Fruit fly (Drosophila melanogaster) whole organism, embryonic: Measurements from ENCODE around the gene Fnta.

ENCODE experiments used
- B-H1 ChIP-seq: fragments of 200-800 bp; sonication (Bioruptor generic); IDR thresholded peaks from 3 replicates; pipeline ENCODE4 v1.3.6; 2022; ENCODE audit warnings: missing biosample characterization, missing genetic modification characterization
- CG10147 ChIP-seq: fragments of 200-800 bp; sonication (Bioruptor generic); optimal IDR thresholded peaks from 2 replicates; lab custom pipeline; 2019; ENCODE audit warnings: missing biosample characterization, mild to moderate bottlenecking, missing genetic modification characterization, moderate library complexity
- CG10274 ChIP-seq: fragments of 200-800 bp; sonication (Bioruptor generic); optimal IDR thresholded peaks from 3 replicates; lab custom pipeline; 2017; ENCODE audit warnings: missing biosample characterization, mild to moderate bottlenecking, missing genetic modification characterization
- CG12071 ChIP-seq: fragments of 200-800 bp; sonication (Bioruptor generic); optimal IDR thresholded peaks from 3 replicates; lab custom pipeline; 2018; ENCODE audit warnings: missing biosample characterization, mild to moderate bottlenecking, missing genetic modification characterization
- CG12391 ChIP-seq: fragments of 200-800 bp; sonication (Bioruptor generic); optimal IDR thresholded peaks from 3 replicates; lab custom pipeline; 2018; ENCODE audit warnings: missing biosample characterization, mild to moderate bottlenecking, missing genetic modification characterization, moderate library complexity
- CG17802 ChIP-seq: fragments of 200-800 bp; sonication (Bioruptor generic); optimal IDR thresholded peaks from 2 replicates; lab custom pipeline; 2018; ENCODE audit warnings: missing biosample characterization, mild to moderate bottlenecking, missing genetic modification characterization, moderate library complexity
- CG18262 ChIP-seq: fragments of 200-800 bp; optimal IDR thresholded peaks from 3 replicates; lab custom pipeline; 2019; ENCODE audit warnings: missing biosample characterization, mild to moderate bottlenecking, missing genetic modification characterization, moderate library complexity
- CG2712 ChIP-seq: fragments of 200-800 bp; optimal IDR thresholded peaks from 3 replicates; lab custom pipeline; 2019; ENCODE audit warnings: missing biosample characterization, mild to moderate bottlenecking, missing genetic modification characterization, moderate library complexity
- CG32772 ChIP-seq: fragments of 200-800 bp; sonication (Bioruptor generic); IDR thresholded peaks from 2 replicates; pipeline ENCODE4 v1.3.6; 2022; ENCODE audit warnings: missing biosample characterization, missing genetic modification characterization
- CG3847 ChIP-seq: fragments of 200-800 bp; sonication (Bioruptor generic); IDR thresholded peaks from 2 replicates; pipeline ENCODE4 v1.3.6; 2022; ENCODE audit warnings: missing biosample characterization, missing genetic modification characterization
- CG4404 ChIP-seq: fragments of 200-800 bp; sonication (Bioruptor generic); IDR thresholded peaks from 2 replicates; pipeline ENCODE4 v1.3.6; 2022; ENCODE audit warnings: missing biosample characterization, missing genetic modification characterization
- CG4707 ChIP-seq: fragments of 200-800 bp; sonication (Bioruptor generic); optimal IDR thresholded peaks from 2 replicates; lab custom pipeline; 2018; ENCODE audit warnings: missing biosample characterization, mild to moderate bottlenecking, missing genetic modification characterization, moderate library complexity
- CG5953 ChIP-seq: fragments of 200-800 bp; sonication (Bioruptor generic); IDR thresholded peaks from 2 replicates; pipeline ENCODE4 v1.3.6; 2022; ENCODE audit warnings: missing biosample characterization, missing genetic modification characterization
- CG6254 ChIP-seq: fragments of 200-800 bp; sonication (Bioruptor generic); optimal IDR thresholded peaks from 3 replicates; lab custom pipeline; 2017; ENCODE audit warnings: mild to moderate bottlenecking, missing biosample characterization, missing genetic modification reagents, missing genetic modification characterization
- CG6813 ChIP-seq: fragments of 200-800 bp; sonication (Bioruptor generic); optimal IDR thresholded peaks from 2 replicates; lab custom pipeline; 2017; ENCODE audit warnings: missing biosample characterization, missing genetic modification characterization, mild to moderate bottlenecking, moderate library complexity, missing genetic modification reagents
- CG7372 ChIP-seq: fragments of 200-800 bp; sonication (Bioruptor generic); IDR thresholded peaks from 2 replicates; pipeline ENCODE4 v1.3.6; 2022; ENCODE audit warnings: missing biosample characterization, missing genetic modification characterization
- CG7786 ChIP-seq: fragments of 200-800 bp; sonication (Bioruptor generic); optimal IDR thresholded peaks from 2 replicates; lab custom pipeline; 2016; ENCODE audit warnings: missing biosample characterization, missing genetic modification characterization
- CG8359 ChIP-seq: fragments of 200-800 bp; sonication (Bioruptor generic); optimal IDR thresholded peaks from 2 replicates; lab custom pipeline; 2017; ENCODE audit warnings: missing biosample characterization, mild to moderate bottlenecking, missing genetic modification characterization, borderline replicate concordance
- D ChIP-seq, 2 experiments: fragments of 200-800 bp in 1 of 2; fragments of >200 bp in 1 of 2; sonication (Bioruptor generic) in 1 of 2; optimal IDR thresholded peaks; 2 replicates in 1 of 2; 3 replicates in 1 of 2; lab custom pipeline; 2017; ENCODE audit warnings: mild to moderate bottlenecking in 1 of 2, missing biosample characterization in 1 of 2, missing genetic modification characterization in 1 of 2, missing genetic modification reagents in 1 of 2
- Dll ChIP-seq: fragments of 200-800 bp; sonication (Bioruptor generic); IDR thresholded peaks from 4 replicates; pipeline ENCODE4 v1.3.6; 2022; ENCODE audit warnings: missing biosample characterization, missing genetic modification characterization; ENCODE audit not compliant: partially characterized antibody
- ERR ChIP-seq: fragments of 200-800 bp; sonication (Bioruptor generic); optimal IDR thresholded peaks from 2 replicates; lab custom pipeline; 2016; ENCODE audit warnings: missing biosample characterization, missing genetic modification characterization
- Fer3 ChIP-seq: fragments of 200-800 bp; sonication (Bioruptor generic); optimal IDR thresholded peaks from 2 replicates; lab custom pipeline; 2018; ENCODE audit warnings: missing biosample characterization, mild to moderate bottlenecking, missing genetic modification characterization, moderate library complexity
- Gug ChIP-seq: fragments of 200-800 bp; sonication (Bioruptor generic); IDR thresholded peaks from 4 replicates; pipeline ENCODE4 v1.3.6; 2022; ENCODE audit warnings: missing biosample characterization, missing genetic modification characterization
- H2.0 ChIP-seq: fragments of 200-800 bp; sonication (Bioruptor generic); IDR thresholded peaks from 2 replicates; pipeline ENCODE4 v1.3.6; 2022; ENCODE audit warnings: missing biosample characterization, missing genetic modification characterization
- Ssrp ChIP-seq: fragments of 200-800 bp; sonication (Bioruptor generic); optimal IDR thresholded peaks from 2 replicates; lab custom pipeline; 2018; ENCODE audit warnings: missing biosample characterization, mild to moderate bottlenecking, missing genetic modification characterization, moderate library complexity
- TFAM ChIP-seq: fragments of 200-800 bp; sonication (Bioruptor generic); optimal IDR thresholded peaks from 2 replicates; lab custom pipeline; 2017; ENCODE audit warnings: missing biosample characterization, missing genetic modification characterization, inconsistent platforms
- Xrp1 ChIP-seq: fragments of 200-800 bp; sonication (Bioruptor generic); IDR thresholded peaks from 2 replicates; pipeline ENCODE4 v1.3.6; 2022; ENCODE audit warnings: missing biosample characterization, missing genetic modification characterization
- al ChIP-seq: fragments of 200-800 bp; sonication (Bioruptor generic); IDR thresholded peaks from 2 replicates; pipeline ENCODE4 v1.3.6; 2022; ENCODE audit warnings: missing biosample characterization, missing genetic modification characterization
- ara ChIP-seq: fragments of 200-800 bp; sonication (Bioruptor generic); IDR thresholded peaks from 2 replicates; pipeline ENCODE4 v1.3.6; 2022; ENCODE audit warnings: missing biosample characterization, missing genetic modification characterization
- bab2 ChIP-seq: fragments of 200-800 bp; sonication (Bioruptor generic); optimal IDR thresholded peaks from 2 replicates; lab custom pipeline; 2016; ENCODE audit warnings: missing biosample characterization, missing genetic modification characterization
- caup ChIP-seq: fragments of 200-800 bp; sonication (Bioruptor generic); optimal IDR thresholded peaks from 3 replicates; lab custom pipeline; 2017; ENCODE audit warnings: missing biosample characterization, mild to moderate bottlenecking, missing genetic modification characterization, moderate library complexity; ENCODE audit not compliant: severe bottlenecking
- chm ChIP-seq: fragments of 200-800 bp; sonication (Bioruptor generic); IDR thresholded peaks from 2 replicates; pipeline ENCODE4 v1.3.6; 2022; ENCODE audit warnings: missing biosample characterization, missing genetic modification characterization
- ci ChIP-seq: fragments of 200-800 bp; sonication (Bioruptor generic); IDR thresholded peaks from 3 replicates; pipeline ENCODE4 v1.3.6; 2022; ENCODE audit warnings: missing biosample characterization, missing genetic modification characterization
- dm ChIP-seq: fragments of 200-800 bp; sonication (Bioruptor generic); optimal IDR thresholded peaks from 3 replicates; lab custom pipeline; 2016; ENCODE audit warnings: missing biosample characterization, missing genetic modification characterization
- eve ChIP-seq, 2 experiments: fragments of >200 bp; optimal IDR thresholded peaks; 2 replicates each; lab custom pipeline; 2017; ENCODE audit warnings: missing biosample characterization in 2 of 2, missing genetic modification characterization in 2 of 2
- ewg ChIP-seq: fragments of 200-800 bp; sonication (Bioruptor generic); optimal IDR thresholded peaks from 3 replicates; lab custom pipeline; 2017; ENCODE audit warnings: mild to moderate bottlenecking, missing biosample characterization, missing genetic modification reagents, missing genetic modification characterization
- gcm ChIP-seq: fragments of 200-800 bp; sonication (Bioruptor generic); optimal IDR thresholded peaks from 2 replicates; lab custom pipeline; 2019; ENCODE audit warnings: missing biosample characterization, mild to moderate bottlenecking, missing genetic modification characterization, moderate library complexity
- ind ChIP-seq: fragments of 200-800 bp; sonication (Bioruptor generic); optimal IDR thresholded peaks from 3 replicates; lab custom pipeline; 2016; ENCODE audit warnings: missing biosample characterization, missing genetic modification characterization
- ken ChIP-seq: fragments of 200-800 bp; sonication (Bioruptor generic); IDR thresholded peaks from 3 replicates; pipeline ENCODE4 v1.3.6; 2022; ENCODE audit warnings: missing biosample characterization, missing genetic modification characterization
- mld ChIP-seq: fragments of 200-800 bp; sonication (Bioruptor generic); IDR thresholded peaks from 3 replicates; pipeline ENCODE4 v1.3.6; 2022; ENCODE audit warnings: missing biosample characterization, missing genetic modification characterization; ENCODE audit not compliant: partially characterized antibody
- nerfin-1 ChIP-seq: fragments of 200-800 bp; sonication (Bioruptor generic); optimal IDR thresholded peaks from 3 replicates; lab custom pipeline; 2019; ENCODE audit warnings: missing biosample characterization, mild to moderate bottlenecking, missing genetic modification characterization, moderate library complexity
- onecut ChIP-seq: fragments of 200-800 bp; sonication (Bioruptor generic); IDR thresholded peaks from 2 replicates; pipeline ENCODE4 v1.3.6; 2022; ENCODE audit warnings: missing biosample characterization, missing genetic modification characterization
- pros ChIP-seq: fragments of 200-800 bp; sonication (Bioruptor generic); optimal IDR thresholded peaks from 3 replicates; lab custom pipeline; 2019; ENCODE audit warnings: missing biosample characterization, mild to moderate bottlenecking, missing genetic modification characterization, moderate library complexity
- psq ChIP-seq: fragments of 200-800 bp; sonication (Bioruptor generic); optimal IDR thresholded peaks from 2 replicates; lab custom pipeline; 2017; ENCODE audit warnings: missing biosample characterization, missing genetic modification characterization
- shn ChIP-seq: fragments of 200-800 bp; sonication (Bioruptor generic); optimal IDR thresholded peaks from 3 replicates; lab custom pipeline; 2016; ENCODE audit warnings: missing biosample characterization, missing genetic modification characterization
- tap ChIP-seq: fragments of 200-800 bp; optimal IDR thresholded peaks from 3 replicates; lab custom pipeline; 2019; ENCODE audit warnings: missing biosample characterization, mild to moderate bottlenecking, missing genetic modification characterization, moderate library complexity
- tin ChIP-seq: fragments of 200-800 bp; sonication (Bioruptor generic); optimal IDR thresholded peaks from 3 replicates; lab custom pipeline; 2016; ENCODE audit warnings: missing biosample characterization, missing genetic modification characterization
- trem ChIP-seq: fragments of 200-800 bp; optimal IDR thresholded peaks from 3 replicates; lab custom pipeline; 2019; ENCODE audit warnings: missing biosample characterization, mild to moderate bottlenecking, missing genetic modification characterization, moderate library complexity

The Fnta gene

dm6 chr2L:4820448-4821318 lies 9.8 kb downstream of the Fnta start (continued):
- TF ChIP-seq ci (GFP tag; lab: Robert Waterston, UW) (peak; percentile 44; the same call in 2 of the 3 replicates), Gug (peak; percentile 43; the same call in 2 of the 4 replicates), ind (GFP tag; lab: Kevin White, UChicago) (peak; percentile 46), CG5953 (GFP tag; lab: Robert Waterston, UW) (0 out of 2 replicates have a peak, but pooled peaks have one; percentile 3), CG32772 (GFP tag; lab: Robert Waterston, UW) (peak; percentile 38), B-H1 (GFP tag; lab: Robert Waterston, UW) (peak; percentile 10; the same call in 1 of the 3 replicates), onecut (GFP tag; lab: Robert Waterston, UW) (no peak; the same call in 1 of the 2 replicates), ewg (GFP tag; lab: Kevin White, UChicago) (peak; percentile 27), Dll (GFP tag; lab: Robert Waterston, UW) (no peak), chm (no peak), D (optimal IDR thresholded peaks at IDR 0.05; lab: Kevin White, UChicago) (peak; percentile 93), D (GFP tag; optimal IDR thresholded peaks at IDR 0.05; lab: Kevin White, UChicago) (peak; percentile 29), dm (GFP tag; lab: Kevin White, UChicago) (no peak), CG3847 (GFP tag; lab: Robert Waterston, UW) (peak; percentile 18), CG6254 (peak; percentile 29), shn (GFP tag; lab: Kevin White, UChicago) (no peak), CG7786 (GFP tag; lab: Kevin White, UChicago) (no peak), Ssrp (peak; percentile 61), psq (GFP tag; lab: Kevin White, UChicago) (peak; percentile 33), trem (tag; lab: Kevin White, UChicago) (no peak), gcm (GFP tag; lab: Kevin White, UChicago) (peak; percentile 5), H2.0 (GFP tag; lab: Robert Waterston, UW) (no peak), CG6813 (GFP tag; lab: Kevin White, UChicago) (peak; percentile 44), pros (peak; percentile 35), ara (no peak; the same call in 1 of the 2 replicates), ERR (no peak), CG10274 (GFP tag; lab: Kevin White, UChicago) (no peak), Xrp1 (GFP tag; lab: Robert Waterston, UW) (peak; percentile 51), ken (peak; percentile 24; the same call in 1 of the 3 replicates), CG4404 (peak; percentile 25), eve (GFP tag; optimal IDR thresholded peaks at IDR 0.05; lab: Kevin White, UChicago) (peak in 1 of 2 experiments; percentile 86), CG17802 (no peak), CG12391 (tag; lab: Kevin White, UChicago) (peak; percentile 61), nerfin-1 (peak; percentile 32), CG8359 (peak; percentile 0), CG4707 (GFP tag; lab: Kevin White, UChicago) (no peak), tin (GFP tag; lab: Kevin White, UChicago) (peak; percentile 50), CG12071 (GFP tag; lab: Kevin White, UChicago) (peak; percentile 16), mld (GFP tag; lab: Robert Waterston, UW) (no peak), CG18262 (tag; lab: Kevin White, UChicago) (no peak), Fer3 (tag; lab: Kevin White, UChicago) (no peak), CG10147 (GFP tag; lab: Kevin White, UChicago) (peak; percentile 13), CG2712 (tag; lab: Kevin White, UChicago) (peak; percentile 74), tap (tag; lab: Kevin White, UChicago) (peak; percentile 30), CG7372 (GFP tag; lab: Robert Waterston, UW) (peak; percentile 52), bab2 (GFP tag; lab: Kevin White, UChicago) (no peak), al (GFP tag; lab: Robert Waterston, UW) (no peak), TFAM (GFP tag; lab: Kevin White, UChicago) (no peak), caup (GFP tag; lab: Kevin White, UChicago) (peak; percentile 13)
